Worm (Caenorhabditis elegans): ENCODE data around the gene msp-58.
"Not testable (repeated sequence)": the region's sequence is repeated elsewhere in the genome, so short reads cannot be mapped to it uniquely, and the experiment has no call there.

DNA sequence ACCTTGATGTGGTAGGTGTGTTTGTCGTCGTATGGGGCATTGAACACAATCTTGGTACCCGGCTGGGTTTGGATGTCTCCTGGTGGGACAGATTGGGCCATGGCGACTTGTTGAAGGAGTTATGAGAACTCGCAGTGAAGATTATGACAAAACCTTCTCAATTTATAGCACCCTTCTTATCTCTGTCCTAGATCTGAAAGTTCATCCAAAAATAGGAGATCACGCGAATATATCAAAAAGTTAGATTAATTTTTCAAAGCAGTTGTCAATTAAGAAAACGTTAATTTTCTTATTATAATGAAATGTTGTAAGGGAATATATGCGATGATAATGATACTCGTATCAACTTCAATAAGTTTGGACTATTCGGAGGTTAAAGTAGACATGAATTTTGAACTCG lies 13.2 kb upstream of the msp-58 start, which contains the start of gene msp-51:
- TF ChIP-seq hmbx-1 (tag; optimal IDR thresholded peaks at IDR 0.05); flt-1 (GFP tag; IDR thresholded peaks at IDR 0.05); ama-1 (optimal IDR thresholded peaks at IDR 0.05); pes-1 (GFP tag; IDR thresholded peaks at IDR 0.05); tbx-11 (GFP tag; IDR thresholded peaks at IDR 0.05); scrt-1 (GFP tag; IDR thresholded peaks at IDR 0.05); ceh-13 (GFP tag; optimal IDR thresholded peaks at IDR 0.05); F13C5.2 (tag; optimal IDR thresholded peaks at IDR 0.05); tra-4 (tag; optimal IDR thresholded peaks at IDR 0.05); ets-7 (tag; optimal IDR thresholded peaks at IDR 0.05); ceh-36 (tag; optimal IDR thresholded peaks at IDR 0.05); sea-1 (GFP tag; conservative IDR thresholded peaks at IDR 0.05); tbx-37 (GFP tag; conservative IDR thresholded peaks at IDR 0.05): not testable (repeated sequence)

All from whole organism, early embryonic.